Worm (Caenorhabditis elegans) whole organism, midembryonic: ENCODE measurements around the gene let-19.

Experiments
- cog-1 ChIP-seq: sonication (generic microtip); optimal IDR thresholded peaks from 2 replicates; lab custom pipeline; 2016; ENCODE audit warnings: missing genetic modification characterization, missing compliant biosample characterization
- klf-2 ChIP-seq: fragments of 200-800 bp; sonication (Bioruptor generic); conservative IDR thresholded peaks from 2 replicates; pipeline ENCODE4 v1.3.6; 2022; ENCODE audit warnings: missing genetic modification reagents, missing genetic modification characterization, missing compliant biosample characterization
- med-1 ChIP-seq: sonication (generic microtip); optimal IDR thresholded peaks from 2 replicates; lab custom pipeline; 2017; ENCODE audit warnings: missing genetic modification characterization, mild to moderate bottlenecking, missing compliant biosample characterization, antibody characterized with exemption, missing genetic modification reagents; ENCODE audit not compliant: insufficient read depth
- tab-1 ChIP-seq: fragments of 200-800 bp; sonication (Bioruptor generic); IDR thresholded peaks from 2 replicates; pipeline ENCODE4 v1.3.6; 2022; ENCODE audit warnings: missing genetic modification characterization, missing compliant biosample characterization
- ztf-23 ChIP-seq: fragments of 200-800 bp; sonication (Bioruptor generic); IDR thresholded peaks from 2 replicates; pipeline ENCODE4 v1.3.6; 2022; ENCODE audit warnings: missing genetic modification reagents, missing genetic modification characterization, missing compliant biosample characterization
- ztf-29 ChIP-seq: fragments of 200-800 bp; sonication (Bioruptor generic); IDR thresholded peaks from 2 replicates; pipeline ENCODE4 v1.3.6; 2022; ENCODE audit warnings: missing genetic modification reagents, missing genetic modification characterization, missing compliant biosample characterization

ce11 chrII:8733627-8734026 lies 37.1 kb upstream of the let-19 start:
- TF ChIP-seq cog-1 (tag; lab: Kevin White, UChicago) (no peak), med-1 (GFP tag; lab: Kevin White, UChicago) (no peak), klf-2 (GFP tag; lab: Robert Waterston, UW) (no peak), ztf-29 (no peak), ztf-23 (GFP tag; lab: Robert Waterston, UW) (no peak), tab-1 (GFP tag; lab: Robert Waterston, UW) (no peak)
